Worm (Caenorhabditis elegans) whole organism, L4/young adult: Measurements from ENCODE around the gene C44B7.5.
"Not testable (repeated sequence)": the region's sequence is repeated elsewhere in the genome, so short reads cannot be mapped to it uniquely, and the experiment has no call there.

ENCODE experiments used
- W03F9.2 ChIP-seq: fragments of 150-350 bp; optimal IDR thresholded peaks from 2 replicates; lab custom pipeline; 2014; ENCODE audit warnings: missing biosample characterization, missing genetic modification characterization
- dao-5 ChIP-seq: sonication (generic microtip); optimal IDR thresholded peaks from 2 replicates; lab custom pipeline; 2016; ENCODE audit warnings: missing genotype, missing genetic modification characterization, moderate library complexity, missing compliant biosample characterization
- him-1 ChIP-seq: sonication (generic microtip); optimal IDR thresholded peaks from 2 replicates; lab custom pipeline; 2016; ENCODE audit warnings: missing genotype, missing genetic modification reagents, missing genetic modification characterization, missing compliant biosample characterization

The C44B7.5 gene

ce11 chrII:6872493-6872892 lies at the start of gene C44B7.5:
Gene C44B7.5, minus strand, starts transcription at chrII:6872593.
- TF ChIP-seq W03F9.2 (tag; lab: Kevin White, UChicago) (no peak), him-1 (tag; lab: Kevin White, UChicago) (no peak), dao-5 (tag; lab: Kevin White, UChicago) (no peak)

- TF ChIP-seq dao-5 (tag; lab: Kevin White, UChicago) (no peak), W03F9.2 (tag; lab: Kevin White, UChicago) (no peak), him-1 (tag; lab: Kevin White, UChicago) (no peak)
Observed at ce11 chrII:6919363-6919851, 47.0 kb upstream of the C44B7.5 start, which contains the start of gene B0252.1. Gene B0252.1, plus strand, starts transcription at chrII:6919680.

ce11 chrII:6918862-6919261 lies 46.5 kb upstream of the C44B7.5 start, which contains the start of gene B0252.5:
Gene B0252.5, minus strand, starts transcription at chrII:6918878.
- TF ChIP-seq W03F9.2 (tag; lab: Kevin White, UChicago) (no peak), dao-5 (tag; lab: Kevin White, UChicago) (no peak), him-1 (tag; lab: Kevin White, UChicago) (no peak)

- TF ChIP-seq him-1 (tag; lab: Kevin White, UChicago), result no peak
- TF ChIP-seq dao-5 (tag; lab: Kevin White, UChicago), result no peak
- TF ChIP-seq W03F9.2 (tag; lab: Kevin White, UChicago), result no peak
Observed at ce11 chrII:6917710-6918109, 45.3 kb upstream of the C44B7.5 start, which contains the start of gene B0252.11. Gene B0252.11, minus strand, starts transcription at chrII:6917810.

ce11 chrII:6915875-6916274 lies 43.5 kb upstream of the C44B7.5 start, which contains the start of gene B0252.8:
Gene B0252.8, plus strand, starts transcription at chrII:6916166.
- no peak for TF ChIP-seq dao-5 (tag; lab: Kevin White, UChicago)
- no peak for TF ChIP-seq W03F9.2 (tag; lab: Kevin White, UChicago)
- TF ChIP-seq him-1 (tag; lab: Kevin White, UChicago), result no peak

- TF ChIP-seq dao-5 (tag; lab: Kevin White, UChicago) (no peak), W03F9.2 (tag; lab: Kevin White, UChicago) (peak; percentile 15), him-1 (tag; lab: Kevin White, UChicago) (peak; percentile 42)
Observed at ce11 chrII:6913309-6913708, 40.9 kb upstream of the C44B7.5 start, which contains the start of gene cyn-10. Gene cyn-10, minus strand, starts transcription at chrII:6913365.

ce11 chrII:6909568-6910122 lies 37.3 kb upstream of the C44B7.5 start, which contains the start of gene asm-1:
Gene asm-1, plus strand, starts transcription at chrII:6910072.
- no peak for TF ChIP-seq dao-5 (tag; lab: Kevin White, UChicago)
- TF ChIP-seq W03F9.2 (tag; lab: Kevin White, UChicago), result no peak
- no peak for TF ChIP-seq him-1 (tag; lab: Kevin White, UChicago)

ce11 chrII:6908689-6909088 lies 36.3 kb upstream of the C44B7.5 start:
- TF ChIP-seq W03F9.2 (tag; lab: Kevin White, UChicago) (no peak), him-1 (tag; lab: Kevin White, UChicago) (no peak), dao-5 (tag; lab: Kevin White, UChicago) (no peak)

ce11 chrII:6907657-6908056 lies 35.3 kb upstream of the C44B7.5 start, which contains the start of gene B0252.3:
Gene B0252.3, minus strand, starts transcription at chrII:6907757.
- not testable (repeated sequence) for TF ChIP-seq him-1, dao-5, W03F9.2 (tag; lab: Kevin White, UChicago)

ce11 chrII:6901795-6902194 lies 29.4 kb upstream of the C44B7.5 start, which contains the start of gene psmd-9:
Gene psmd-9, plus strand, starts transcription at chrII:6902095.
- no peak for TF ChIP-seq W03F9.2 (tag; lab: Kevin White, UChicago)
- TF ChIP-seq dao-5 (tag; lab: Kevin White, UChicago), result no peak
- TF ChIP-seq him-1 (tag; lab: Kevin White, UChicago), result no peak

ce11 chrII:6900708-6901107 lies 28.3 kb upstream of the C44B7.5 start:
- TF ChIP-seq him-1 (tag; lab: Kevin White, UChicago) (no peak), W03F9.2 (tag; lab: Kevin White, UChicago) (no peak), dao-5 (tag; lab: Kevin White, UChicago) (no peak)

- TF ChIP-seq dao-5 (tag; lab: Kevin White, UChicago) (no peak), him-1 (tag; lab: Kevin White, UChicago) (no peak), W03F9.2 (tag; lab: Kevin White, UChicago) (no peak)
Observed at ce11 chrII:6898017-6898779, 25.8 kb upstream of the C44B7.5 start, which contains the start of gene hrpl-1. Gene hrpl-1, plus strand, starts transcription at chrII:6898729.

ce11 chrII:6897507-6897906 lies 25.1 kb upstream of the C44B7.5 start, which contains the start of gene C44B7.11:
Gene C44B7.11, minus strand, starts transcription at chrII:6897540.
- TF ChIP-seq him-1 (tag; lab: Kevin White, UChicago), result no peak
- no peak for TF ChIP-seq W03F9.2 (tag; lab: Kevin White, UChicago)
- TF ChIP-seq dao-5 (tag; lab: Kevin White, UChicago), result no peak
